Fruit fly (Drosophila melanogaster) whole organism, embryonic: ENCODE measurements around the gene CG14947.

Source experiments
- CG11695 ChIP-seq: fragments of 200-800 bp; sonication (Bioruptor generic); IDR thresholded peaks from 3 replicates; pipeline ENCODE4 v1.3.6; 2022; ENCODE audit warnings: missing biosample characterization, missing genetic modification characterization
- CG14667 ChIP-seq: fragments of 200-800 bp; sonication (Bioruptor generic); IDR thresholded peaks from 2 replicates; pipeline ENCODE4 v1.3.6; 2022; ENCODE audit warnings: missing biosample characterization, missing genetic modification characterization
- CG15011 ChIP-seq: fragments of 200-800 bp; sonication (Bioruptor generic); optimal IDR thresholded peaks from 3 replicates; lab custom pipeline; 2018; ENCODE audit warnings: missing biosample characterization, mild to moderate bottlenecking, missing genetic modification characterization
- CG5953 ChIP-seq: fragments of 200-800 bp; sonication (Bioruptor generic); IDR thresholded peaks from 2 replicates; pipeline ENCODE4 v1.3.6; 2022; ENCODE audit warnings: missing biosample characterization, missing genetic modification characterization
- CG7928 ChIP-seq: fragments of 200-800 bp; sonication (Bioruptor generic); optimal IDR thresholded peaks from 2 replicates; lab custom pipeline; 2017; ENCODE audit warnings: missing biosample characterization, mild to moderate bottlenecking, missing genetic modification characterization
- CG9797 ChIP-seq: fragments of 200-800 bp; sonication (Bioruptor generic); optimal IDR thresholded peaks from 3 replicates; lab custom pipeline; 2018; ENCODE audit warnings: missing biosample characterization, mild to moderate bottlenecking, missing genetic modification characterization
- CTCF ChIP-seq: fragments of 200-800 bp; sonication (Bioruptor generic); optimal IDR thresholded peaks from 2 replicates; lab custom pipeline; 2017; ENCODE audit warnings: missing biosample characterization, mild to moderate bottlenecking, missing genetic modification characterization, moderate library complexity
- Dfd ChIP-seq, 2 experiments: fragments of >200 bp; optimal IDR thresholded peaks; 2 replicates each; lab custom pipeline; 2017; ENCODE audit warnings: missing biosample characterization in 2 of 2, missing genetic modification characterization in 2 of 2
- Dip3 ChIP-seq: fragments of 200-800 bp; sonication (Bioruptor generic); optimal IDR thresholded peaks from 3 replicates; lab custom pipeline; 2016; ENCODE audit warnings: missing biosample characterization, missing genetic modification characterization
- Fer1 ChIP-seq: fragments of 200-800 bp; sonication (Bioruptor generic); optimal IDR thresholded peaks from 2 replicates; lab custom pipeline; 2017; ENCODE audit warnings: missing biosample characterization, mild to moderate bottlenecking, missing genetic modification characterization
- HLH4C ChIP-seq: fragments of 200-800 bp; sonication (Bioruptor generic); IDR thresholded peaks from 3 replicates; pipeline ENCODE4 v1.3.6; 2022; ENCODE audit warnings: missing biosample characterization, missing genetic modification characterization; ENCODE audit not compliant: partially characterized antibody
- Hr39 ChIP-seq: fragments of >200 bp; optimal IDR thresholded peaks from 2 replicates; lab custom pipeline; 2017
- Xrp1 ChIP-seq: fragments of 200-800 bp; sonication (Bioruptor generic); IDR thresholded peaks from 2 replicates; pipeline ENCODE4 v1.3.6; 2022; ENCODE audit warnings: missing biosample characterization, missing genetic modification characterization

- TF ChIP-seq Dip3 (GFP tag; lab: Kevin White, UChicago) (no peak), CG14667 (GFP tag; lab: Robert Waterston, UW) (no peak), Hr39 (lab: Kevin White, UChicago) (no peak), CG5953 (GFP tag; lab: Robert Waterston, UW) (no peak), Dfd (GFP tag; optimal IDR thresholded peaks at IDR 0.05; lab: Kevin White, UChicago) (no peak), Fer1 (no peak), CTCF (GFP tag; lab: Kevin White, UChicago) (no peak), CG11695 (GFP tag; lab: Robert Waterston, UW) (no peak), CG15011 (no peak), CG7928 (no peak), HLH4C (GFP tag; lab: Robert Waterston, UW) (no peak), Xrp1 (no peak), CG9797 (GFP tag; lab: Kevin White, UChicago) (no peak)
Measured at dm6 chr2L:12114159-12114558, 38.3 kb downstream of the CG14947 start, which contains the start of gene CG17211.
